Worm (Caenorhabditis elegans) whole organism, young adult: ENCODE data around the gene fsn-1.

Experiments
- F52B5.7 ChIP-seq: sonication (generic microtip); optimal IDR thresholded peaks from 2 replicates; lab custom pipeline; 2016; ENCODE audit warnings: mild to moderate bottlenecking, missing genetic modification characterization, missing compliant biosample characterization
- die-1 ChIP-seq: sonication (generic microtip); optimal IDR thresholded peaks from 2 replicates; lab custom pipeline; 2016; ENCODE audit warnings: missing genotype, mild to moderate bottlenecking, missing genetic modification characterization, missing compliant biosample characterization
- ekl-4 ChIP-seq: fragments of 200-800 bp; sonication (Bioruptor generic); IDR thresholded peaks from 2 replicates; pipeline ENCODE4 v1.3.6; 2022; ENCODE audit warnings: missing genetic modification reagents, missing genetic modification characterization, missing compliant biosample characterization
- hrde-1 ChIP-seq: sonication (generic microtip); optimal IDR thresholded peaks from 2 replicates; lab custom pipeline; 2016; ENCODE audit warnings: missing genetic modification characterization, mild to moderate bottlenecking, missing compliant biosample characterization, moderate library complexity, missing genotype, missing genetic modification reagents, borderline replicate concordance
- nfya-1 ChIP-seq: sonication (generic microtip); optimal IDR thresholded peaks from 2 replicates; lab custom pipeline; 2017; ENCODE audit warnings: antibody characterized with exemption, missing compliant biosample characterization, missing genetic modification characterization, borderline replicate concordance; ENCODE audit not compliant: insufficient read depth
- nhr-90 ChIP-seq: sonication (generic microtip); optimal IDR thresholded peaks from 2 replicates; lab custom pipeline; 2016; ENCODE audit warnings: missing genotype, mild to moderate bottlenecking, missing genetic modification characterization, missing compliant biosample characterization
- pbrm-1 ChIP-seq: fragments of 200-800 bp; sonication (Bioruptor generic); IDR thresholded peaks from 2 replicates; pipeline ENCODE4 v1.3.6; 2022; ENCODE audit warnings: missing genetic modification reagents, missing genetic modification characterization, missing compliant biosample characterization
- unc-130 ChIP-seq: sonication (generic microtip); optimal IDR thresholded peaks from 2 replicates; lab custom pipeline; 2016; ENCODE audit warnings: missing genetic modification reagents, missing genetic modification characterization, missing compliant biosample characterization
- unc-62 ChIP-seq: fragments of 150-350 bp; optimal IDR thresholded peaks from 2 replicates; lab custom pipeline; 2014; ENCODE audit warnings: missing biosample characterization, missing genetic modification reagents, missing genetic modification characterization
- xnd-1 ChIP-seq: sonication (generic microtip); optimal IDR thresholded peaks from 2 replicates; lab custom pipeline; 2016; ENCODE audit warnings: missing genotype, missing genetic modification reagents, missing genetic modification characterization, missing compliant biosample characterization
- zfh-2 ChIP-seq: fragments of 200-800 bp; sonication (Bioruptor generic); conservative IDR thresholded peaks from 2 replicates; pipeline ENCODE4 v1.3.6; 2022; ENCODE audit warnings: missing genetic modification reagents, missing genetic modification characterization, missing compliant biosample characterization

ce11 chrIII:4917960-4918712 lies 19.0 kb upstream of the fsn-1 start, which contains the start of gene rpb-8:
- TF ChIP-seq pbrm-1 (GFP tag; lab: Robert Waterston, UW) = no peak
- TF ChIP-seq xnd-1 (tag; lab: Kevin White, UChicago) = no peak
- no peak for TF ChIP-seq ekl-4 (GFP tag; lab: Robert Waterston, UW)
- no peak for TF ChIP-seq nhr-90 (tag; lab: Kevin White, UChicago)
- no peak for TF ChIP-seq F52B5.7 (tag; lab: Kevin White, UChicago)
- no peak for TF ChIP-seq hrde-1
- no peak for TF ChIP-seq unc-62 (GFP tag; lab: Kevin White, UChicago)
- no peak for TF ChIP-seq die-1 (tag; lab: Kevin White, UChicago)
- no peak for TF ChIP-seq unc-130 (GFP tag; lab: Kevin White, UChicago)
- no peak for TF ChIP-seq nfya-1 (tag; lab: Kevin White, UChicago)
- no peak for TF ChIP-seq zfh-2 (GFP tag; lab: Robert Waterston, UW)
